Worm (Caenorhabditis elegans): ENCODE measurements around the gene fbxc-50.
"Not testable (repeated sequence)": the region's sequence is repeated elsewhere in the genome, so short reads cannot be mapped to it uniquely, and the experiment has no call there.

The fbxc-50 gene

ce11 chrII:3248043-3248718, at the start of gene fbxc-50, which contains the start of gene C17F4.2:
Gene fbxc-50 (minus strand): TSS chrII:3248123.
Gene C17F4.2 (plus strand): TSS chrII:3248668.
- TF ChIP-seq unc-62 (GFP tag; optimal IDR thresholded peaks at IDR 0.05), result no peak

ce11 chrII:3296644-3297043, 48.7 kb upstream of the fbxc-50 start, which contains the start of gene btb-16:
Gene btb-16 (plus strand): TSS chrII:3296883.
- TF ChIP-seq unc-62 (GFP tag; optimal IDR thresholded peaks at IDR 0.05), result no peak

ce11 chrII:3295193-3295592, 47.3 kb upstream of the fbxc-50 start, which contains the start of gene btb-17:
Gene btb-17 (plus strand): TSS chrII:3295405.
- no peak for TF ChIP-seq unc-62 (GFP tag; optimal IDR thresholded peaks at IDR 0.05)

- not testable (repeated sequence) for TF ChIP-seq unc-62 (GFP tag; optimal IDR thresholded peaks at IDR 0.05)
Observed at ce11 chrII:3290544-3290943, 42.6 kb upstream of the fbxc-50 start, which contains the start of gene F39E9.14. Gene F39E9.14 (minus strand): TSS chrII:3290644.

- no peak for TF ChIP-seq unc-62 (GFP tag; optimal IDR thresholded peaks at IDR 0.05)
Observed at ce11 chrII:3287073-3287472, 39.1 kb upstream of the fbxc-50 start, which contains the start of gene sri-63. Gene sri-63 (plus strand): TSS chrII:3287373.

ce11 chrII:3284558-3284957, 36.6 kb upstream of the fbxc-50 start, which contains the start of gene scl-15:
Gene scl-15 (minus strand): TSS chrII:3284658.
- TF ChIP-seq unc-62 (GFP tag; optimal IDR thresholded peaks at IDR 0.05), result no peak

- no peak for TF ChIP-seq unc-62 (GFP tag; optimal IDR thresholded peaks at IDR 0.05)
Observed at ce11 chrII:3282353-3282752, 34.4 kb upstream of the fbxc-50 start, which contains the start of gene nep-13. Gene nep-13 (plus strand): TSS chrII:3282653.

- no peak for TF ChIP-seq unc-62 (GFP tag; optimal IDR thresholded peaks at IDR 0.05)
Observed at ce11 chrII:3278634-3279033, 30.7 kb upstream of the fbxc-50 start, which contains the start of gene wht-4. Gene wht-4 (plus strand): TSS chrII:3278934.

ce11 chrII:3277686-3278085, 29.8 kb upstream of the fbxc-50 start, which contains the start of gene F02E11.4:
Gene F02E11.4 (minus strand): TSS chrII:3277786.
- TF ChIP-seq unc-62 (GFP tag; optimal IDR thresholded peaks at IDR 0.05), result no peak

- TF ChIP-seq unc-62 (GFP tag; optimal IDR thresholded peaks at IDR 0.05), result no peak
Observed at ce11 chrII:3274923-3275322, 27.0 kb upstream of the fbxc-50 start, which contains the start of gene F02E11.3. Gene F02E11.3 (minus strand): TSS chrII:3275023.

- TF ChIP-seq unc-62 (GFP tag; optimal IDR thresholded peaks at IDR 0.05), result no peak
Observed at ce11 chrII:3270598-3270997, 22.7 kb upstream of the fbxc-50 start.

ce11 chrII:3267815-3268214, 19.9 kb upstream of the fbxc-50 start:
- no peak for TF ChIP-seq unc-62 (GFP tag; optimal IDR thresholded peaks at IDR 0.05)

ce11 chrII:3267365-3267764, 19.4 kb upstream of the fbxc-50 start, which contains the start of gene F02E11.7:
Gene F02E11.7 (plus strand): TSS chrII:3267665.
- TF ChIP-seq unc-62 (GFP tag; optimal IDR thresholded peaks at IDR 0.05), result no peak

ce11 chrII:3264704-3265103, 16.8 kb upstream of the fbxc-50 start:
- TF ChIP-seq unc-62 (GFP tag; optimal IDR thresholded peaks at IDR 0.05), result no peak

ce11 chrII:3262504-3262903, 14.6 kb upstream of the fbxc-50 start, which contains the start of gene F02E11.2:
Gene F02E11.2 (plus strand): TSS chrII:3262804.
- TF ChIP-seq unc-62 (GFP tag; optimal IDR thresholded peaks at IDR 0.05), result no peak

ce11 chrII:3259254-3259653, 11.3 kb upstream of the fbxc-50 start, which contains the start of gene gcy-19:
Gene gcy-19 (minus strand): TSS chrII:3259354.
- no peak for TF ChIP-seq unc-62 (GFP tag; optimal IDR thresholded peaks at IDR 0.05)

- no peak for TF ChIP-seq unc-62 (GFP tag; optimal IDR thresholded peaks at IDR 0.05)
Observed at ce11 chrII:3251782-3252181, 3.9 kb upstream of the fbxc-50 start.

Measured in whole organism, dauer.